Worm (Caenorhabditis elegans): Measurements from ENCODE around the gene mtrr-1.

mtrr-1 gene

DNA sequence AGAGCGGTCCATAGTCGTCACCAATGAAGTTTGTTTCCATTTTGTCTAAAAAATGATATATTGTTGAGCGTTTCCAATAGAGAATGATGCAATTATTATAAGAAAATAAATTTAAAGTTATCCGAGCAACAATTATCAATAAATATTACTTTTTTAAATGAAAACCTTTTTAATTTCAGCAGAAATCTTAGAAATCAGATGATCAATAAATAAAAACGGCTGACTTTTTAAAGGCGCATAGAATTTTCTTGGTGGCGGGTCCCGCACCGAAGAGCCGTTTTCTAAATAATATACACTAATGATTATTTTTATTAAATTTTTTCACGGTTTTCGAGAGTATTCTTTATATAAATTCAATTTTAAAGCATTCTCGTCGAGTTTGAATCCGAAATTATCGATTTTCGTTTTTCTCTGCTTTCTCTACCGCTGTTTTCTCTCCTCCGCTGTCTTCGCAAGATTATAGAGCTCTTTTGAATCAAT, 37.1 kb downstream of the mtrr-1 start, which contains the start of gene rab-39:
Gene rab-39, minus strand, starts transcription at position 51 of the 480 bp plus-strand sequence.
- TF ChIP-seq lin-13 (GFP tag; optimal IDR thresholded peaks at IDR 0.05) (peak; percentile 23), ama-1 (optimal IDR thresholded peaks at IDR 0.05) (no peak), lsy-2 (tag; optimal IDR thresholded peaks at IDR 0.05) (peak in 1 of 2 experiments; percentile 62), C34F6.9 (tag; optimal IDR thresholded peaks at IDR 0.05) (peak; percentile 72), unc-55 (GFP tag; optimal IDR thresholded peaks at IDR 0.05) (peak; percentile 69), crh-2 (tag; optimal IDR thresholded peaks at IDR 0.05) (peak; percentile 20), ztf-1 (GFP tag; conservative IDR thresholded peaks at IDR 0.05) (no peak), fos-1 (tag; optimal IDR thresholded peaks at IDR 0.05) (peak; percentile 20)

DNA sequence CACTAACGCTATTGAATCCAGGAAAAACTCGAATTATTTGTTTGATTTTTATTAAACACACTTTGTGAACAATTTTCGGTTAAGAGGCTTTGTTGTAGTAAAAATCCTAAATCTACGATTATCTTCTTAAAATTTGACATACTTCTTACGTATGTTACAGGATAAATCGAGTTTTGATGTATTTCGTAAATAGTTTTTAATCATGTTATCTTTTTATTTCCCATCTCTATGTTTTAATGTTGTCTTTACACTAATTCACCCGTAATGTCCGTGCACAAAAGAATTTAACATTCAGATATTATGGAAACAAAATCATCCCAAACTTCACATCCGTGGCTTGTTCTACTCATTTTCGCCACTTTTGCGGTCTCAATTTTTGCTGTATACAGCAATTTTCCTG, 37.9 kb downstream of the mtrr-1 start, which contains the start of gene egli-1:
Gene egli-1, plus strand, starts transcription at position 301 of the 400 bp plus-strand sequence.
- TF ChIP-seq alr-1 (tag; optimal IDR thresholded peaks at IDR 0.05), result no peak
- no peak for TF ChIP-seq nhr-12 (tag; optimal IDR thresholded peaks at IDR 0.05)
- TF ChIP-seq ztf-11 (tag; optimal IDR thresholded peaks at IDR 0.05), result no peak

DNA sequence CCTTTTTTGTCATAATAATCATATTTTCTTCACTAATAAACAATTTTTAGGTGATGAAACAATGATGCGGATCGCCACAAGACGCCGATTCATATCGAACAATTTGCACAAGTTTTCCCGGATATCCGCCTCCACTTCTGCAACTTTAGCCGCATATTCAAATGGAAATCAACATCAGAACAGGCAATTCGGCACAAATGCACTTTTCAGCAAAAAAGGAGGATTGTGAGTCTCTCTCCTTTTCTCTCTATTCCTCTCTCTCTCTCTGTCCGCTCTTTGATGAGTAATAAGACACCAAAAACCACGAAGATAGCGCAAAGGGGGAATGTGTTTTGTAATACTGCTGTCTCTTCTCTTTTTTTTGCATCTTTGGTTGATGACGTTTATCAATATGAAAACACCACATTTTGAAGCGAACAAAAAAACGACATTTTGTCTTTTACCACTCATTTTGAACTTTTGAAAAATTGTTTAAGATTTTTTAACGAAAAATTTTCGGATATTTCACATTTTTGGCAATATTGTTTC, 39.1 kb downstream of the mtrr-1 start, which contains the start of gene eat-3:
Gene eat-3, plus strand, starts transcription at position 51 of the 528 bp plus-strand sequence.
- TF ChIP-seq ztf-1 (GFP tag; conservative IDR thresholded peaks at IDR 0.05), result no peak
- peak; percentile 46 for TF ChIP-seq C34F6.9 (tag; optimal IDR thresholded peaks at IDR 0.05)
- no peak for TF ChIP-seq egl-27 (tag; optimal IDR thresholded peaks at IDR 0.05)
- TF ChIP-seq lsy-2 (tag; optimal IDR thresholded peaks at IDR 0.05), result peak in 1 of 2 experiments; percentile 45
- TF ChIP-seq elt-1 (tag; optimal IDR thresholded peaks at IDR 0.05), result no peak
- no peak for TF ChIP-seq nhr-6 (tag; optimal IDR thresholded peaks at IDR 0.05)
- no peak for TF ChIP-seq ceh-16 (tag; optimal IDR thresholded peaks at IDR 0.05)
- no peak for TF ChIP-seq ceh-82 (tag; optimal IDR thresholded peaks at IDR 0.05)
- TF ChIP-seq mdl-1 (tag; optimal IDR thresholded peaks at IDR 0.05), result peak in 1 of 2 experiments; percentile 19
- peak; percentile 29 for TF ChIP-seq nhr-129 (tag; optimal IDR thresholded peaks at IDR 0.05)
- TF ChIP-seq sem-4 (tag; optimal IDR thresholded peaks at IDR 0.05), result peak; percentile 10
- TF ChIP-seq sma-9 (GFP tag; optimal IDR thresholded peaks at IDR 0.05), result peak; percentile 72
- no peak for TF ChIP-seq sma-9 (tag; optimal IDR thresholded peaks at IDR 0.05)
- no peak for TF ChIP-seq nhr-25 (tag; optimal IDR thresholded peaks at IDR 0.05)
- peak; percentile 12 for TF ChIP-seq crh-2 (tag; optimal IDR thresholded peaks at IDR 0.05)
- peak; percentile 86 for TF ChIP-seq unc-55 (GFP tag; optimal IDR thresholded peaks at IDR 0.05)
- no peak for TF ChIP-seq nhr-10 (tag; optimal IDR thresholded peaks at IDR 0.05)
- no peak for TF ChIP-seq skn-1 (tag; optimal IDR thresholded peaks at IDR 0.05)
- TF ChIP-seq mbf-1 (tag; optimal IDR thresholded peaks at IDR 0.05), result no peak
- peak; percentile 51 for TF ChIP-seq zag-1 (tag; optimal IDR thresholded peaks at IDR 0.05)
- peak; percentile 84 for TF ChIP-seq fos-1 (tag; optimal IDR thresholded peaks at IDR 0.05)
- no peak for TF ChIP-seq blmp-1 (tag; optimal IDR thresholded peaks at IDR 0.05; ENCODE audit: insufficient read depth)
- TF ChIP-seq nhr-237 (tag; optimal IDR thresholded peaks at IDR 0.05), result no peak

DNA sequence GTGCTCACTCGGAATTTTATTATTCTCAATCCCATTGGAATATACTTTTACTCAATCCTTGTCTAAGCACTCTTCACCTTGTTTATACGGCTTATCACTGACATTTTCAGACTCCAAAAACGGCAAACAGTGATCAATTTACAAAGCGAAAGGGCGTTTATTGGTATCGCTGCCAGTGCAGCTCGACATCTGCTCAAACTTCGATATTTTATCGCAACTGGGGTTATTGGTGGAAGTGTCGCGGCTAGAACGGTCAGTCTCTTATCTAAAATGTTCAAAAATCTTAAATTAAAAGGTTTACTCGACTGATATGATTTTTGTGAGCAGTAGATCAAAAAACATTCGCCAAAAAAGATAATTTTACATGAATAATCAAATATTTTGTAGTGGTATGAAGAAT, 39.8 kb downstream of the mtrr-1 start:
- TF ChIP-seq nhr-6 (tag; optimal IDR thresholded peaks at IDR 0.05) (no peak), nhr-23 (tag; optimal IDR thresholded peaks at IDR 0.05) (no peak), unc-55 (GFP tag; optimal IDR thresholded peaks at IDR 0.05) (no peak), mbf-1 (tag; optimal IDR thresholded peaks at IDR 0.05) (no peak), fos-1 (tag; optimal IDR thresholded peaks at IDR 0.05) (peak; percentile 70), egl-27 (tag; optimal IDR thresholded peaks at IDR 0.05) (no peak), nhr-10 (tag; optimal IDR thresholded peaks at IDR 0.05) (no peak), crh-2 (tag; optimal IDR thresholded peaks at IDR 0.05) (no peak)

DNA sequence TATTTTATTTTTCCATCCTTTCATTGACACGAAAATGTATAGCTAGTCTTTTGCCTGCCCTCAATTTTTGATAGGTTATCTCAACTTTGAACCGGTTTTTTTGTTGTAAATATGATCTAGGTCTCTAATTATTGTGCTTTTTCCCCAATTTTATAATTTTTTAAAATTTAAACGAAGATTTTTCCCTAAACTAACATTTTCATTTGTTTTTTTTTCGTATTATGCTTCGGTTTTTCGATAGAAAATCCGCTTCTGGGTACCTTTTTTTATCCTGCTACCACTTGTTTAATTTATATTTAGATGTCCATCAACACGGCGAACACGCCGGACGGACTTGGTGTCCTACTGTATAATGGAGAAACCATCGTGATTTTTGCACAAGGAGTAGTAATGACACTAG, 43.7 kb downstream of the mtrr-1 start, which contains the start of gene wbp-2:
Gene wbp-2, plus strand, starts transcription at position 301 of the 400 bp plus-strand sequence.
- TF ChIP-seq ama-1 (optimal IDR thresholded peaks at IDR 0.05) (no peak), ztf-11 (tag; optimal IDR thresholded peaks at IDR 0.05) (no peak), blmp-1 (tag; optimal IDR thresholded peaks at IDR 0.05; ENCODE audit: insufficient read depth) (no peak), lsy-2 (tag; optimal IDR thresholded peaks at IDR 0.05) (no peak), skn-1 (tag; optimal IDR thresholded peaks at IDR 0.05) (no peak), alr-1 (tag; optimal IDR thresholded peaks at IDR 0.05) (no peak), ceh-82 (tag; optimal IDR thresholded peaks at IDR 0.05) (no peak), ztf-1 (GFP tag; conservative IDR thresholded peaks at IDR 0.05) (no peak), mab-5 (tag; optimal IDR thresholded peaks at IDR 0.05) (no peak), crh-2 (tag; optimal IDR thresholded peaks at IDR 0.05) (no peak), lin-11 (tag; optimal IDR thresholded peaks at IDR 0.05) (no peak), nhr-11 (tag; optimal IDR thresholded peaks at IDR 0.05) (no peak), unc-39 (tag; optimal IDR thresholded peaks at IDR 0.05) (no peak)

All from whole organism, L2 larva.